Worm (Caenorhabditis elegans) whole organism, L4/young adult: ENCODE measurements around the gene ccch-5.

Source experiments
- W03F9.2 ChIP-seq: fragments of 150-350 bp; optimal IDR thresholded peaks from 2 replicates; lab custom pipeline; 2014; ENCODE audit warnings: missing biosample characterization, missing genetic modification characterization
- dao-5 ChIP-seq: sonication (generic microtip); optimal IDR thresholded peaks from 2 replicates; lab custom pipeline; 2016; ENCODE audit warnings: missing genotype, missing genetic modification characterization, moderate library complexity, missing compliant biosample characterization
- him-1 ChIP-seq: sonication (generic microtip); optimal IDR thresholded peaks from 2 replicates; lab custom pipeline; 2016; ENCODE audit warnings: missing genotype, missing genetic modification reagents, missing genetic modification characterization, missing compliant biosample characterization

ccch-5 gene

DNA sequence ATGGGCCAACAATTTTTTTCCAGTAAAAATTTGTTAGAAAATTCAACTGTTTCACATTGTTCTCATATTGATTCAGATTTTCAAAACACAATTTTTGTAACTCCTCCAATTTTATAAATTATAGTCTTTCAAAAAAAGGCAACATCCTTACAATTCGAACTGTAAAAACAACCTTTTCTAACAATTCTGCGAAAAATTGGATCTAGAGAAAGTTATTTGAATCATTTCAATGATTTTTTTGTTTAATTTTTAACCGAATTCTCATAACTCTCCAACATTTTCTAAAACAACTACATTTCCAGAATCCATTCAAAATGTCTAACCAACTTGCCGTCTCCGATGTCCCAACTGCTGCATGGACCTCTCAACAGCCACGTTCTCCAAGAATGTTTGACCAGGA lies at the start of gene ccch-5:
Gene ccch-5 (plus strand): TSS at position 301 of the 400 bp plus-strand sequence.
- TF ChIP-seq him-1 (tag; lab: Kevin White, UChicago) (no peak), dao-5 (tag; lab: Kevin White, UChicago) (no peak), W03F9.2 (no peak)

DNA sequence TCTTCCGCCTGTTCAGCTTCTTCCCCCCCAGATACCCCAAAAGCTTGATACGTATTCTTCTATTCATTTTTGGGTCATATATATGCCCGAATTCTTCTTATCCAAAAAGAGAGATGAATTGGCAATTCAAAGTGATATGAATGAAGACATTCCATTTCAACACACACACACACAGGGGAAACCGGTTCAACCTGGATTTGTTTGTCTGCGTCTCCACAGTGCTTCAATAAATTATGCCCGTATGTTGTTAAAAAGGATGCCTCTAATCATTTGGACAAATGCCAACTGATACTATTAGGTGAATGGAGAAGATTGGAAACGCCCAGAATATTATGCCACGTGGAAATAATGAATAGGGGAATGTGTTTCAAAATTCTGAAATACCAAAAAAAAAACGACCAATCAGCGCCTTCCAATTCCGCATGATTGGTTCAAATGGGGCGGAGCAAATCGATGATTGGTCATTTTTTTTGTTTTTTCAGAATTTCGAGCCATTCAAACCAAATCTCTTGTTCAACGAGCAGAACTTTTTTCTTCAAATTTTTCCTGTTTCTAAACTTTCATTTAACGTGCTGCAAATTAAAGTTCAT lies 49.5 kb upstream of the ccch-5 start:
- no peak for TF ChIP-seq W03F9.2
- no peak for TF ChIP-seq him-1 (tag; lab: Kevin White, UChicago)
- TF ChIP-seq dao-5 (tag; lab: Kevin White, UChicago): no peak

DNA sequence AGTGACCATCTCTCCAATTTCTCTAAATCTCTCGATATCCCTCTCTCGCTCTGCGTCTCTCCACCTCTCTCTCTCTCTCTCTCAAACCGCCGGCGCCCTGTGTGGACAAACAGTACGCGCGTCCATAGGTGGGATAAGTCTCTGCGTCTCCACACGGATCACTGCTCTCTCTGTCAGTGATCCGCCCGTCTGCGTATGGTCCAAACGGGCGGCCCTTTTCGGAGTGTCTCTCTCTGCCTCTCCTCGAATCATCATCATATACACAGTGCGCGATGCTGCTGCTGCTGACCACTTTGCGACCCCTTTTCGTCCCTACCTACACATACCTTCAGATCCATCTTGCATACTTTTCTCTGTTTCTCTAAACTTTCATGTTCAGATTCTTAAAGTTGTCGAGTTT lies 47.1 kb upstream of the ccch-5 start:
- TF ChIP-seq dao-5 (tag; lab: Kevin White, UChicago) (no peak), him-1 (tag; lab: Kevin White, UChicago) (no peak), W03F9.2 (no peak)

- TF ChIP-seq dao-5 (tag; lab: Kevin White, UChicago) (no peak), W03F9.2 (no peak), him-1 (tag; lab: Kevin White, UChicago) (no peak)
Measured at ce11 chrIV:14874926-14875570, 44.4 kb upstream of the ccch-5 start.

DNA sequence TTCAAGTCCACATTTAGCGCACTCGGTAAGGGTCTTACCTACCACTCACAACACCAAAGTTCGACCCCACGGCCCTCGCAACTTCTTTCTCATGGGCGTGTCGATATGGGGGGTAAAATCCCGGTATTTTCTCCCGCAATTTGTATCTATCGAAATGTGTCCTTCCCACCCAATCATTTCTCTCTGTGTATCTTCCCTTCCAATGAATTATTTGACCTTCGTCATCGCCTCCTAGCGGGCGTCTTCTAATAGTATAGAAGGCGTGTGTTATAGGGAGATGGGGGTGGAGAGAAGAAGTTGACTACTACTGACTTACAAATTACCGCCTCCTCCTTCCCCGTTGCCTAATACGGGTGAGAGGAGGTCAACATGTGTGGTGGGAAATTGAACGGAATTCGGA lies 42.8 kb upstream of the ccch-5 start:
- no peak for TF ChIP-seq him-1 (tag; lab: Kevin White, UChicago)
- TF ChIP-seq dao-5 (tag; lab: Kevin White, UChicago): no peak
- no peak for TF ChIP-seq W03F9.2

ce11 chrIV:14877657-14878056 lies 41.8 kb upstream of the ccch-5 start:
- TF ChIP-seq dao-5 (tag; lab: Kevin White, UChicago): no peak
- no peak for TF ChIP-seq him-1 (tag; lab: Kevin White, UChicago)
- TF ChIP-seq W03F9.2: no peak

- TF ChIP-seq dao-5 (tag; lab: Kevin White, UChicago): no peak
- no peak for TF ChIP-seq W03F9.2
- no peak for TF ChIP-seq him-1 (tag; lab: Kevin White, UChicago)
Measured at ce11 chrIV:14879184-14879583, 40.2 kb upstream of the ccch-5 start, which contains the start of gene eps-8. eps-8 (plus strand) TSS chrIV:14879484.

DNA sequence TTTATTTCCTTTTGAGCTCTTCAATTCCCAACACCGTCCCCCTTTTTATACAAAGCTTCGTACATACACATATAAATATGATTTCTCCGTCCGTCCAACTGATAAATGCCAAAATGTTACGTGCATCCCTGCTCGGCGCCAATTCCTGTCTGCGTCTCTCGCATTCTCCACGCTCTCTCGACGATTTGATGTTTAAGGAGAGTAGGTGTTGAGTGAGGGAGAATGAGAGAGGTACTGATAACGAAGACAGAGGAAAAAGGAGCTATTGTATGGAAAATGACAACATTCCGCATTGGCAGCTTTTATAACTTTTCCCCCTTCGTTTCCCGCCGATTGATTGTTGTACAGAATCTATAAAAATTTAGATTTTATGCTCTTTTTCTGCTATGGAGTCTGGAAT lies 35.6 kb upstream of the ccch-5 start:
- TF ChIP-seq dao-5 (tag; lab: Kevin White, UChicago) (no peak), him-1 (tag; lab: Kevin White, UChicago) (no peak), W03F9.2 (no peak)

DNA sequence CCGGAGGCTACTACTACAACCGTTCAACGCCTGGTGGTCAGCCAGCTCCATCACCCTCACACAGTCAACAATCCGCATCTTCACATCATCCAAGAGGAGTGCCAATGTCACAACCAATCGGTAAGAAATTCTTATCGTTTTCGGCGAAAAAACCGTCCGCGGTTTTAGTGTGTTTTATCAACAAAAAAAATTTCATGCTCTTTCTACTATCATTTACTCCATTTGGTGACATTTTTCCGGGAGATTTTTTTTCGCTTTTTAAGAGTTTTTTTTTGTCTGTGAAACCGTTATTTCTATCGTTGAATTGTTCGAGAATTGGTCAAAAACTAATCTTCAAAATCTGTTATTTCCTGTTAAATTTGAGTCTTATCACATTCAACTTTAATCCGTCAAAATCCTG lies 33.8 kb upstream of the ccch-5 start:
- TF ChIP-seq dao-5 (tag; lab: Kevin White, UChicago): no peak
- no peak for TF ChIP-seq W03F9.2
- no peak for TF ChIP-seq him-1 (tag; lab: Kevin White, UChicago)

- TF ChIP-seq him-1 (tag; lab: Kevin White, UChicago) (no peak), W03F9.2 (no peak), dao-5 (tag; lab: Kevin White, UChicago) (no peak)
Measured at ce11 chrIV:14888889-14889664, 30.3 kb upstream of the ccch-5 start.

- no peak for TF ChIP-seq W03F9.2
- TF ChIP-seq him-1 (tag; lab: Kevin White, UChicago): no peak
- TF ChIP-seq dao-5 (tag; lab: Kevin White, UChicago): no peak
Measured at ce11 chrIV:14890914-14891313, 28.5 kb upstream of the ccch-5 start.

ce11 chrIV:14891996-14892395 lies 27.4 kb upstream of the ccch-5 start:
- TF ChIP-seq W03F9.2: no peak
- TF ChIP-seq dao-5 (tag; lab: Kevin White, UChicago): no peak
- TF ChIP-seq him-1 (tag; lab: Kevin White, UChicago): no peak

DNA sequence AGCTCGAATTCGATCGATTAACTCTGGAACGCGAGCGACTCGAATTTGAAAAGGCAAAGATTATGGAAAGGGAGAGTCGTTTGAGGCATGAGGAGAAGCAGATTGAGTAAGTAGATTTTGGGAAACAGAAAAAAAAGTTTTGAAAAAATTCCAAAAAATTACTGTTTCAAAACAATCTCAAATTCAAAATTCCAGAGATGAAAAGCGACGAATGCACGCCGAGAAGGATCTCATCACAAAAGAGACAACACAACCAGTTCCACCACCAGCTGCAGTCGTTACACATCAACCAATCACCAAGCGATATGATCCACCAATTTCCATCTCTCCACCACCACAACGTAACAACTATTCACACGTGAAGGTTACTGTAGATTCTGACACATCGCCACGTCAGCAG lies 25.1 kb upstream of the ccch-5 start:
- TF ChIP-seq W03F9.2 (no peak), him-1 (tag; lab: Kevin White, UChicago) (no peak), dao-5 (tag; lab: Kevin White, UChicago) (no peak)

DNA sequence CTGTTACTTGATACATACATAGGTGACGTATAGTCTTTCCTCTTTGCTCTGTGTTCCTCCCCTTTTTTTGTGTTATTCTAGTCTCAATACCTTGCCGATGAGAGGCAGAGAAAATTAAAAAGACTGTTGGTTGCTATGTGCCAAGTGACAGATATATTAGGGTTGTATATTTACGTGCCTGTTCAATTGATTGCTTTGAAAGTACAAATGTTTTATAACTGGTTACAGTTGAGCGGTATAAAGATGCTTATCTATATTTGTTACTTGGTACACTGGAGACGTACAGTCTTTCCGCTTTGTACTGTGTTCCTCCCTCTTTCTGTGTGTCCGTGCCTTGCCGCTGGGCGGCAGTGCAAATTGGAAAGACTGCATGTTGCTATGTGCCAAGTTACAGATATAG lies 16.2 kb upstream of the ccch-5 start:
- TF ChIP-seq dao-5 (tag; lab: Kevin White, UChicago): no peak
- no peak for TF ChIP-seq him-1 (tag; lab: Kevin White, UChicago)
- TF ChIP-seq W03F9.2: no peak
